Worm (Caenorhabditis elegans) whole organism, L3 larva: Measurements from ENCODE around the gene W06F12.2.

Experiments
- elt-1 ChIP-seq: fragments of 150-350 bp; optimal IDR thresholded peaks from 2 replicates; lab custom pipeline; 2014; ENCODE audit warnings: missing biosample characterization, missing genetic modification characterization
- elt-2 ChIP-seq: sonication (generic microtip); optimal IDR thresholded peaks from 2 replicates; lab custom pipeline; 2016; ENCODE audit warnings: missing genetic modification reagents, mild to moderate bottlenecking, missing genetic modification characterization, missing compliant biosample characterization
- fkh-10 ChIP-seq: sonication (generic microtip); optimal IDR thresholded peaks from 2 replicates; lab custom pipeline; 2017; ENCODE audit warnings: missing biosample characterization, missing genetic modification reagents, missing genetic modification characterization
- lsy-12 ChIP-seq: sonication (generic microtip); optimal IDR thresholded peaks from 2 replicates; lab custom pipeline; 2016; ENCODE audit warnings: mild to moderate bottlenecking, missing genetic modification characterization, missing compliant biosample characterization
- nfya-1 ChIP-seq: sonication (generic microtip); optimal IDR thresholded peaks from 2 replicates; lab custom pipeline; 2017; ENCODE audit warnings: missing genetic modification characterization, mild to moderate bottlenecking, missing compliant biosample characterization, antibody characterized with exemption, moderate library complexity; ENCODE audit not compliant: insufficient read depth
- nhr-25 ChIP-seq: sonication (generic microtip); optimal IDR thresholded peaks from 2 replicates; lab custom pipeline; 2017; ENCODE audit warnings: missing biosample characterization, missing genetic modification characterization
- nhr-77 ChIP-seq: fragments of 150-350 bp; optimal IDR thresholded peaks from 2 replicates; lab custom pipeline; 2014; ENCODE audit warnings: missing biosample characterization, missing genetic modification characterization
- sea-2 ChIP-seq: fragments of 150-350 bp; sonication (generic microtip); optimal IDR thresholded peaks from 4 replicates; lab custom pipeline; 2014; ENCODE audit warnings: missing biosample characterization, missing genetic modification reagents, missing genetic modification characterization
- tbx-2 ChIP-seq: sonication (generic microtip); optimal IDR thresholded peaks from 2 replicates; lab custom pipeline; 2016; ENCODE audit warnings: mild to moderate bottlenecking, missing genetic modification characterization, missing compliant biosample characterization
- unc-39 ChIP-seq: sonication (generic microtip); optimal IDR thresholded peaks from 4 replicates; lab custom pipeline; 2017; ENCODE audit warnings: missing biosample characterization, missing genetic modification characterization
- unc-62 ChIP-seq: fragments of 150-350 bp; sonication (generic microtip); optimal IDR thresholded peaks from 4 replicates; lab custom pipeline; 2014; ENCODE audit warnings: missing biosample characterization, missing genetic modification reagents, missing genetic modification characterization
- ztf-4 ChIP-seq: fragments of 150-350 bp; optimal IDR thresholded peaks from 2 replicates; lab custom pipeline; 2014; ENCODE audit warnings: missing biosample characterization, missing genetic modification characterization

DNA sequence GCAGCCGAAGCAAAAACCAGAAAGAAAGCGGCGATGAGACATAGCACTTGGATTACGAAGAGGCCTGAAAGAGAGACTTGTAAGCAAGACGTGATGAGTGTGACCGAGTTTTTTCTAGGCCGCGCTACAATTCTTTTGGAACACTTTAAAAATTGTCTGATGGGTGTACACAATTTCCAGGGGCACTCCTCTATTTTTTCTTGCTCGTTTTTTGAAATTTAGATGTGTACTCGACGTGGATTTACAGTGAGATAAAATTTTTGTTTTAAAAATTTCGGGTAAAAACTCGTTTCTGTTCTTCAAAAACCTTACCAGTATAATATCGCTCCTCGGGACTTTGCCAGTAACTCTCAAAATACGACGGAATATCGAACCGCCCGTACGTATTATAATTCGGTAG lies 1.7 kb downstream of the W06F12.2 start:
- TF ChIP-seq tbx-2 (tag; lab: Kevin White, UChicago), result no peak
- TF ChIP-seq nhr-25 (tag; lab: Kevin White, UChicago), result no peak
- no peak for TF ChIP-seq elt-1 (tag; lab: Kevin White, UChicago)
- TF ChIP-seq sea-2, result no peak
- no peak for TF ChIP-seq unc-39 (tag; lab: Kevin White, UChicago)
- no peak for TF ChIP-seq nhr-77 (tag; lab: Kevin White, UChicago)
- no peak for TF ChIP-seq fkh-10 (GFP tag; lab: Kevin White, UChicago)
- no peak for TF ChIP-seq ztf-4 (tag; lab: Kevin White, UChicago)
- no peak for TF ChIP-seq lsy-12
- no peak for TF ChIP-seq nfya-1
- TF ChIP-seq elt-2 (tag; lab: Kevin White, UChicago), result no peak
- TF ChIP-seq unc-62 (GFP tag; lab: Kevin White, UChicago), result no peak
